Worm (Caenorhabditis elegans) whole organism, late embryonic: ENCODE measurements around the gene H39E20.1.

Experiments
- K02D7.2 ChIP-seq: sonication (generic microtip); optimal IDR thresholded peaks from 2 replicates; lab custom pipeline; 2017; ENCODE audit warnings: mild to moderate bottlenecking, missing genetic modification characterization, missing compliant biosample characterization
- hlh-13 ChIP-seq: fragments of 200-800 bp; sonication (Bioruptor generic); optimal IDR thresholded peaks from 2 replicates; lab custom pipeline; 2018; ENCODE audit warnings: mild to moderate bottlenecking, missing genetic modification characterization, missing compliant biosample characterization
- hlh-6 ChIP-seq: sonication (generic microtip); optimal IDR thresholded peaks from 2 replicates; lab custom pipeline; 2016; ENCODE audit warnings: missing genotype, missing genetic modification characterization, missing compliant biosample characterization
- lim-6 ChIP-seq: sonication (generic microtip); optimal IDR thresholded peaks from 2 replicates; lab custom pipeline; 2016; ENCODE audit warnings: missing genetic modification characterization, missing compliant biosample characterization
- pat-9 ChIP-seq: fragments of 200-800 bp; sonication (Bioruptor generic); optimal IDR thresholded peaks from 2 replicates; lab custom pipeline; 2018; ENCODE audit warnings: mild to moderate bottlenecking, missing genetic modification characterization, moderate library complexity, missing compliant biosample characterization
- pha-4 ChIP-seq: fragments of 150-350 bp; optimal IDR thresholded peaks from 2 replicates; lab custom pipeline; 2018; ENCODE audit warnings: missing biosample characterization, missing genetic modification reagents, missing genetic modification characterization
- pqm-1 ChIP-seq: sonication (generic microtip); optimal IDR thresholded peaks from 2 replicates; lab custom pipeline; 2016; ENCODE audit warnings: missing genetic modification characterization, missing compliant biosample characterization
- unc-86 ChIP-seq: sonication (generic microtip); optimal IDR thresholded peaks from 2 replicates; lab custom pipeline; 2016; ENCODE audit warnings: missing genetic modification characterization, missing compliant biosample characterization

- TF ChIP-seq pat-9 (tag; lab: Kevin White, UChicago), result no peak
- no peak for TF ChIP-seq K02D7.2 (tag; lab: Kevin White, UChicago)
- TF ChIP-seq hlh-6 (tag; lab: Kevin White, UChicago), result no peak
- TF ChIP-seq unc-86 (tag; lab: Kevin White, UChicago), result no peak
- no peak for TF ChIP-seq pha-4 (tag; lab: Kevin White, UChicago)
- TF ChIP-seq lim-6 (tag; lab: Kevin White, UChicago), result no peak
- no peak for TF ChIP-seq hlh-13
- no peak for TF ChIP-seq pqm-1
Measured at ce11 chrX:1437097-1437496, 39.7 kb upstream of the H39E20.1 start.
